Fruit fly (Drosophila melanogaster) whole organism, embryonic: ENCODE measurements around the gene AstC.
A peak's percentile ranks its signal among the peaks of the same experiment; 100 is the strongest.

Source experiments
- Atf3 ChIP-seq: fragments of 200-800 bp; sonication (Bioruptor generic); optimal IDR thresholded peaks from 3 replicates; lab custom pipeline; 2016; ENCODE audit warnings: missing biosample characterization, missing genetic modification characterization
- B-H2 ChIP-seq: fragments of 200-800 bp; sonication (Bioruptor generic); optimal IDR thresholded peaks from 2 replicates; lab custom pipeline; 2018; ENCODE audit warnings: missing biosample characterization, mild to moderate bottlenecking, missing genetic modification characterization
- CG10366 ChIP-seq: fragments of 200-800 bp; sonication (Bioruptor generic); IDR thresholded peaks from 2 replicates; pipeline ENCODE4 v1.3.6; 2022; ENCODE audit warnings: missing biosample characterization, missing genetic modification characterization
- CG10979 ChIP-seq: fragments of 200-800 bp; sonication (Bioruptor generic); optimal IDR thresholded peaks from 2 replicates; lab custom pipeline; 2018; ENCODE audit warnings: missing biosample characterization, mild to moderate bottlenecking, missing genetic modification characterization, moderate library complexity
- CG11456 ChIP-seq: fragments of 200-800 bp; sonication (Bioruptor generic); IDR thresholded peaks from 3 replicates; pipeline ENCODE4 v1.3.6; 2022; ENCODE audit warnings: missing biosample characterization, missing genetic modification characterization
- CG12071 ChIP-seq: fragments of 200-800 bp; sonication (Bioruptor generic); optimal IDR thresholded peaks from 3 replicates; lab custom pipeline; 2018; ENCODE audit warnings: missing biosample characterization, mild to moderate bottlenecking, missing genetic modification characterization
- CG13123 ChIP-seq: fragments of 200-800 bp; sonication (Bioruptor generic); optimal IDR thresholded peaks from 2 replicates; lab custom pipeline; 2016; ENCODE audit warnings: missing biosample characterization, missing genetic modification characterization
- CG14050 ChIP-seq: fragments of 200-800 bp; sonication (Bioruptor generic); IDR thresholded peaks from 3 replicates; pipeline ENCODE4 v1.3.6; 2022; ENCODE audit warnings: missing biosample characterization, missing genetic modification characterization
- CG14710 ChIP-seq: fragments of 200-800 bp; sonication (Bioruptor generic); optimal IDR thresholded peaks from 3 replicates; lab custom pipeline; 2019; ENCODE audit warnings: missing biosample characterization, mild to moderate bottlenecking, missing genetic modification characterization, moderate library complexity
- CG15011 ChIP-seq: fragments of 200-800 bp; sonication (Bioruptor generic); optimal IDR thresholded peaks from 3 replicates; lab custom pipeline; 2018; ENCODE audit warnings: missing biosample characterization, mild to moderate bottlenecking, missing genetic modification characterization
- CG15601 ChIP-seq: fragments of 200-800 bp; sonication (Bioruptor generic); optimal IDR thresholded peaks from 3 replicates; lab custom pipeline; 2019; ENCODE audit warnings: missing biosample characterization, mild to moderate bottlenecking, missing genetic modification characterization, moderate library complexity
- CG16863 ChIP-seq: fragments of 200-800 bp; sonication (Bioruptor generic); optimal IDR thresholded peaks from 3 replicates; lab custom pipeline; 2016; ENCODE audit warnings: missing biosample characterization, missing genetic modification characterization
- CG18619 ChIP-seq: fragments of 200-800 bp; sonication (Bioruptor generic); optimal IDR thresholded peaks from 3 replicates; lab custom pipeline; 2017; ENCODE audit warnings: missing biosample characterization, mild to moderate bottlenecking, missing genetic modification characterization
- CG2712 ChIP-seq: fragments of 200-800 bp; optimal IDR thresholded peaks from 3 replicates; lab custom pipeline; 2019; ENCODE audit warnings: missing biosample characterization, mild to moderate bottlenecking, missing genetic modification characterization, moderate library complexity
- CG3163 ChIP-seq: fragments of 200-800 bp; sonication (Bioruptor generic); optimal IDR thresholded peaks from 3 replicates; lab custom pipeline; 2016; ENCODE audit warnings: missing biosample characterization, missing genetic modification characterization
- CG8281 ChIP-seq: fragments of 200-800 bp; sonication (Bioruptor generic); optimal IDR thresholded peaks from 2 replicates; lab custom pipeline; 2018; ENCODE audit warnings: missing biosample characterization, mild to moderate bottlenecking, missing genetic modification characterization, moderate library complexity
- CG8388 ChIP-seq: fragments of 200-800 bp; sonication (Bioruptor generic); optimal IDR thresholded peaks from 2 replicates; lab custom pipeline; 2019; ENCODE audit warnings: missing biosample characterization, mild to moderate bottlenecking, missing genetic modification characterization, moderate library complexity
- CG8944 ChIP-seq: fragments of 200-800 bp; sonication (Bioruptor generic); optimal IDR thresholded peaks from 3 replicates; lab custom pipeline; 2016; ENCODE audit warnings: missing biosample characterization, missing genetic modification characterization
- CG9817 ChIP-seq: fragments of 200-800 bp; sonication (Bioruptor generic); optimal IDR thresholded peaks from 2 replicates; lab custom pipeline; 2018; ENCODE audit warnings: missing biosample characterization, mild to moderate bottlenecking, missing genetic modification characterization, moderate library complexity
- Deaf1 ChIP-seq: fragments of 200-800 bp; optimal IDR thresholded peaks from 3 replicates; lab custom pipeline; 2019; ENCODE audit warnings: missing biosample characterization, mild to moderate bottlenecking, missing genetic modification characterization, moderate library complexity
- Dek ChIP-seq: fragments of 200-800 bp; sonication (Bioruptor generic); optimal IDR thresholded peaks from 3 replicates; lab custom pipeline; 2019; ENCODE audit warnings: missing biosample characterization, mild to moderate bottlenecking, missing genetic modification characterization, moderate library complexity
- Eip74EF ChIP-seq, 2 experiments: fragments of 200-800 bp in 1 of 2; fragments of >200 bp in 1 of 2; sonication (Bioruptor generic) in 1 of 2; optimal IDR thresholded peaks; 2 replicates each; lab custom pipeline; 2017 to 2019; ENCODE audit warnings: missing biosample characterization in 2 of 2, missing genetic modification characterization in 2 of 2, mild to moderate bottlenecking in 1 of 2, moderate library complexity in 1 of 2
- GATAe ChIP-seq: fragments of 200-800 bp; sonication (Bioruptor generic); conservative IDR thresholded peaks from 2 replicates; pipeline ENCODE4 v1.3.6; 2022; ENCODE audit warnings: missing biosample characterization, missing genetic modification characterization
- Gsc ChIP-seq: fragments of 200-800 bp; sonication (Bioruptor generic); IDR thresholded peaks from 2 replicates; pipeline ENCODE4 v1.3.6; 2022; ENCODE audit warnings: missing biosample characterization, missing genetic modification characterization
- HLHmδ ChIP-seq: fragments of 200-800 bp; sonication (Bioruptor generic); optimal IDR thresholded peaks from 2 replicates; lab custom pipeline; 2018; ENCODE audit warnings: missing biosample characterization, mild to moderate bottlenecking, missing genetic modification characterization, moderate library complexity
- Max ChIP-seq: fragments of 200-800 bp; sonication (Bioruptor generic); optimal IDR thresholded peaks from 2 replicates; lab custom pipeline; 2016; ENCODE audit warnings: missing biosample characterization, mild to moderate bottlenecking, missing genetic modification characterization
- Ptx1 ChIP-seq: fragments of 200-800 bp; sonication (Bioruptor generic); IDR thresholded peaks from 2 replicates; pipeline ENCODE4 v1.3.6; 2022; ENCODE audit warnings: missing biosample characterization, missing genetic modification characterization
- Sox102F ChIP-seq: fragments of 200-800 bp; sonication (Bioruptor generic); optimal IDR thresholded peaks from 2 replicates; lab custom pipeline; 2018; ENCODE audit warnings: missing biosample characterization, mild to moderate bottlenecking, missing genetic modification characterization, moderate library complexity
- Sry-β ChIP-seq: fragments of 200-800 bp; sonication (Bioruptor generic); optimal IDR thresholded peaks from 2 replicates; lab custom pipeline; 2018; ENCODE audit warnings: missing biosample characterization, mild to moderate bottlenecking, missing genetic modification characterization, moderate library complexity
- TFAM ChIP-seq: fragments of 200-800 bp; sonication (Bioruptor generic); optimal IDR thresholded peaks from 2 replicates; lab custom pipeline; 2017; ENCODE audit warnings: missing biosample characterization, missing genetic modification characterization, inconsistent platforms
- bab2 ChIP-seq: fragments of 200-800 bp; sonication (Bioruptor generic); optimal IDR thresholded peaks from 2 replicates; lab custom pipeline; 2016; ENCODE audit warnings: missing biosample characterization, missing genetic modification characterization
- bigmax ChIP-seq: fragments of 200-800 bp; sonication (Bioruptor generic); optimal IDR thresholded peaks from 2 replicates; lab custom pipeline; 2018; ENCODE audit warnings: missing biosample characterization, mild to moderate bottlenecking, missing genetic modification characterization
- bowl ChIP-seq: fragments of 200-800 bp; sonication (Bioruptor generic); IDR thresholded peaks from 2 replicates; pipeline ENCODE4 v1.3.6; 2022; ENCODE audit warnings: missing biosample characterization, missing genetic modification characterization
- cato ChIP-seq: fragments of 200-800 bp; sonication (Bioruptor generic); optimal IDR thresholded peaks from 2 replicates; lab custom pipeline; 2016; ENCODE audit warnings: missing biosample characterization, missing genetic modification characterization, borderline replicate concordance
- crc ChIP-seq: fragments of 200-800 bp; sonication (Bioruptor generic); optimal IDR thresholded peaks from 2 replicates; lab custom pipeline; 2016; ENCODE audit warnings: missing biosample characterization, missing genetic modification characterization
- crp ChIP-seq, 2 experiments: fragments of 200-800 bp; sonication (Bioruptor generic); optimal IDR thresholded peaks; 2 replicates in 1 of 2; 3 replicates in 1 of 2; lab custom pipeline; 2017; ENCODE audit warnings: missing biosample characterization in 2 of 2, missing genetic modification characterization in 2 of 2, mild to moderate bottlenecking in 1 of 2, moderate library complexity in 1 of 2
- dmrt11E ChIP-seq: fragments of 200-800 bp; sonication (Bioruptor generic); optimal IDR thresholded peaks from 3 replicates; lab custom pipeline; 2018; ENCODE audit warnings: missing biosample characterization, mild to moderate bottlenecking, missing genetic modification characterization, moderate library complexity
- dmrt99B ChIP-seq: fragments of 200-800 bp; sonication (Bioruptor generic); optimal IDR thresholded peaks from 2 replicates; lab custom pipeline; 2018; ENCODE audit warnings: missing biosample characterization, mild to moderate bottlenecking, missing genetic modification characterization, moderate library complexity
- fru ChIP-seq: fragments of >200 bp; optimal IDR thresholded peaks from 2 replicates; lab custom pipeline; 2017
- grau ChIP-seq: fragments of 200-800 bp; optimal IDR thresholded peaks from 3 replicates; lab custom pipeline; 2019; ENCODE audit warnings: missing biosample characterization, mild to moderate bottlenecking, missing genetic modification characterization, moderate library complexity
- hb ChIP-seq: fragments of 200-800 bp; sonication (Bioruptor generic); IDR thresholded peaks from 3 replicates; pipeline ENCODE4 v1.3.6; 2022; ENCODE audit warnings: missing biosample characterization, missing genetic modification characterization; ENCODE audit not compliant: partially characterized antibody
- ind ChIP-seq: fragments of 200-800 bp; sonication (Bioruptor generic); optimal IDR thresholded peaks from 3 replicates; lab custom pipeline; 2016; ENCODE audit warnings: missing biosample characterization, missing genetic modification characterization
- ken ChIP-seq: fragments of 200-800 bp; sonication (Bioruptor generic); IDR thresholded peaks from 3 replicates; pipeline ENCODE4 v1.3.6; 2022; ENCODE audit warnings: missing biosample characterization, missing genetic modification characterization
- nerfin-1 ChIP-seq: fragments of 200-800 bp; sonication (Bioruptor generic); optimal IDR thresholded peaks from 3 replicates; lab custom pipeline; 2019; ENCODE audit warnings: missing biosample characterization, mild to moderate bottlenecking, missing genetic modification characterization, moderate library complexity
- oc ChIP-seq: fragments of 200-800 bp; sonication (Bioruptor generic); optimal IDR thresholded peaks from 2 replicates; lab custom pipeline; 2018; ENCODE audit warnings: missing biosample characterization, mild to moderate bottlenecking, missing genetic modification characterization, moderate library complexity
- org-1 ChIP-seq: fragments of 200-800 bp; sonication (Bioruptor generic); optimal IDR thresholded peaks from 2 replicates; lab custom pipeline; 2017; ENCODE audit warnings: missing biosample characterization, missing genetic modification characterization
- pum ChIP-seq: fragments of 200-800 bp; sonication (Bioruptor generic); optimal IDR thresholded peaks from 2 replicates; lab custom pipeline; 2016; ENCODE audit warnings: missing biosample characterization, missing genetic modification characterization
- sd ChIP-seq: fragments of 200-800 bp; sonication (Bioruptor generic); optimal IDR thresholded peaks from 3 replicates; lab custom pipeline; 2018; ENCODE audit warnings: missing biosample characterization, mild to moderate bottlenecking, missing genetic modification characterization, moderate library complexity
- unpg ChIP-seq: fragments of 200-800 bp; sonication (Bioruptor generic); optimal IDR thresholded peaks from 3 replicates; lab custom pipeline; 2018; ENCODE audit warnings: missing biosample characterization, mild to moderate bottlenecking, missing genetic modification characterization, moderate library complexity
- wor ChIP-seq: fragments of 200-800 bp; sonication (Bioruptor generic); IDR thresholded peaks from 2 replicates; pipeline ENCODE4 v1.3.6; 2022; ENCODE audit warnings: missing biosample characterization, missing genetic modification characterization
- zen ChIP-seq: fragments of 200-800 bp; sonication (Bioruptor generic); optimal IDR thresholded peaks from 3 replicates; lab custom pipeline; 2018; ENCODE audit warnings: missing biosample characterization, mild to moderate bottlenecking, missing genetic modification characterization, moderate library complexity

AstC gene

dm6 chr2L:11100516-11101061 is 19.4 kb upstream of the AstC start, which contains the start of gene Ge-1 (continued):
- TF ChIP-seq TFAM (no peak), org-1 (GFP tag; lab: Kevin White, UChicago) (no peak), HLHmδ (GFP tag; lab: Kevin White, UChicago) (no peak), B-H2 (GFP tag; lab: Kevin White, UChicago) (no peak), dmrt11E (tag; lab: Kevin White, UChicago) (no peak), CG8944 (GFP tag; lab: Kevin White, UChicago) (no peak), pum (no peak), sd (tag; lab: Kevin White, UChicago) (no peak), crc (GFP tag; lab: Kevin White, UChicago) (no peak), grau (no peak), hb (GFP tag; lab: Robert Waterston, UW) (no peak), cato (GFP tag; lab: Kevin White, UChicago) (no peak), CG15601 (tag; lab: Kevin White, UChicago) (no peak), CG12071 (no peak), CG8388 (no peak), fru (no peak), ind (GFP tag; lab: Kevin White, UChicago) (no peak), CG2712 (tag; lab: Kevin White, UChicago) (no peak), bigmax (no peak), Deaf1 (tag; lab: Kevin White, UChicago) (no peak), CG16863 (GFP tag; lab: Kevin White, UChicago) (no peak), crp (GFP tag; optimal IDR thresholded peaks at IDR 0.05; lab: Kevin White, UChicago) (peak in 1 of 2 experiments; percentile 4), CG13123 (GFP tag; lab: Kevin White, UChicago) (no peak), zen (tag; lab: Kevin White, UChicago) (no peak), CG10979 (no peak), Max (GFP tag; lab: Kevin White, UChicago) (no peak), nerfin-1 (tag; lab: Kevin White, UChicago) (no peak), CG10366 (GFP tag; lab: Robert Waterston, UW) (no peak), Sox102F (GFP tag; lab: Kevin White, UChicago) (no peak), CG15011 (no peak), Atf3 (GFP tag; lab: Kevin White, UChicago) (no peak), bowl (GFP tag; lab: Robert Waterston, UW) (no peak), bab2 (GFP tag; lab: Kevin White, UChicago) (no peak), CG18619 (GFP tag; lab: Kevin White, UChicago) (no peak), CG14710 (tag; lab: Kevin White, UChicago) (peak; percentile 34), Dek (no peak), wor (GFP tag; lab: Robert Waterston, UW) (no peak), Sry-β (no peak), CG11456 (GFP tag; lab: Robert Waterston, UW) (no peak), CG14050 (GFP tag; lab: Robert Waterston, UW) (no peak), GATAe (GFP tag; lab: Robert Waterston, UW) (no peak), CG3163 (GFP tag; lab: Kevin White, UChicago) (no peak), Ptx1 (GFP tag; lab: Robert Waterston, UW) (no peak), CG9817 (no peak), ken (GFP tag; lab: Robert Waterston, UW) (no peak), dmrt99B (tag; lab: Kevin White, UChicago) (no peak), Eip74EF (GFP tag; optimal IDR thresholded peaks at IDR 0.05; lab: Kevin White, UChicago) (no peak), oc (tag; lab: Kevin White, UChicago) (no peak), CG8281 (no peak), Gsc (GFP tag; lab: Robert Waterston, UW) (no peak), unpg (GFP tag; lab: Kevin White, UChicago) (no peak)
